Worm (Caenorhabditis elegans) whole organism, L1 larva: Measurements from ENCODE around the gene chil-10.

Experiments
- aha-1 ChIP-seq: fragments of 150-350 bp; optimal IDR thresholded peaks from 2 replicates; lab custom pipeline; 2014; ENCODE audit warnings: missing biosample characterization, missing genetic modification characterization
- alr-1 ChIP-seq: fragments of 200-800 bp; sonication (Bioruptor generic); optimal IDR thresholded peaks from 2 replicates; lab custom pipeline; 2018; ENCODE audit warnings: borderline replicate concordance, mild to moderate bottlenecking, missing genetic modification characterization, missing compliant biosample characterization
- ceh-8 ChIP-seq: fragments of 200-800 bp; sonication (Bioruptor generic); optimal IDR thresholded peaks from 2 replicates; lab custom pipeline; 2018; ENCODE audit warnings: mild to moderate bottlenecking, missing genetic modification characterization, moderate library complexity, missing compliant biosample characterization
- ceh-88 ChIP-seq: fragments of 200-800 bp; sonication (Bioruptor generic); IDR thresholded peaks from 2 replicates; pipeline ENCODE4 v1.3.6; 2022; ENCODE audit warnings: missing genetic modification characterization, missing compliant biosample characterization
- ceh-90 ChIP-seq: sonication (generic microtip); optimal IDR thresholded peaks from 2 replicates; lab custom pipeline; 2016; ENCODE audit warnings: missing genetic modification characterization, missing compliant biosample characterization
- efl-1 ChIP-seq, 4 experiments: fragments of 150-350 bp; optimal IDR thresholded peaks in 3 of 4; peaks in 1 of 4; 1 replicate in 1 of 4; 2 replicates in 3 of 4; lab custom pipeline; 2014; ENCODE audit warnings: missing biosample characterization in 2 of 4, missing genetic modification characterization in 2 of 4, missing genetic modification reagents in 2 of 4
- efl-3 ChIP-seq: fragments of 200-800 bp; sonication (Bioruptor generic); optimal IDR thresholded peaks from 2 replicates; lab custom pipeline; 2018; ENCODE audit warnings: mild to moderate bottlenecking, missing genetic modification characterization, missing compliant biosample characterization
- egl-13 ChIP-seq: sonication (generic microtip); optimal IDR thresholded peaks from 2 replicates; lab custom pipeline; 2016; ENCODE audit warnings: missing genotype, missing genetic modification reagents, missing genetic modification characterization, missing compliant biosample characterization
- elt-2 ChIP-seq: sonication (generic microtip); optimal IDR thresholded peaks from 2 replicates; lab custom pipeline; 2016; ENCODE audit warnings: missing genetic modification characterization, mild to moderate bottlenecking, inconsistent platforms, missing compliant biosample characterization, missing genetic modification reagents
- ets-5 ChIP-seq: fragments of 200-800 bp; sonication (Bioruptor generic); IDR thresholded peaks from 2 replicates; pipeline ENCODE4 v1.3.6; 2022; ENCODE audit warnings: missing genetic modification characterization, missing compliant biosample characterization
- fkh-10 ChIP-seq: sonication (generic microtip); optimal IDR thresholded peaks from 2 replicates; lab custom pipeline; 2017; ENCODE audit warnings: missing biosample characterization, missing genetic modification reagents, missing genetic modification characterization
- fkh-4 ChIP-seq: sonication (generic microtip); optimal IDR thresholded peaks from 2 replicates; lab custom pipeline; 2016; ENCODE audit warnings: missing compliant biosample characterization, missing genetic modification characterization, borderline replicate concordance
- fkh-8 ChIP-seq: sonication (generic microtip); optimal IDR thresholded peaks from 2 replicates; lab custom pipeline; 2016; ENCODE audit warnings: mild to moderate bottlenecking, missing genetic modification characterization, missing compliant biosample characterization
- hlh-17 ChIP-seq: fragments of 200-800 bp; sonication (Bioruptor generic); optimal IDR thresholded peaks from 2 replicates; lab custom pipeline; 2018; ENCODE audit warnings: missing genetic modification characterization, mild to moderate bottlenecking, missing compliant biosample characterization, moderate library complexity, borderline replicate concordance
- irx-1 ChIP-seq: sonication (generic microtip); optimal IDR thresholded peaks from 2 replicates; lab custom pipeline; 2016; ENCODE audit warnings: missing genetic modification characterization, missing compliant biosample characterization
- isw-1 ChIP-seq: fragments of 200-800 bp; sonication (Bioruptor generic); IDR thresholded peaks from 2 replicates; pipeline ENCODE4 v1.3.6; 2022; ENCODE audit warnings: missing genetic modification characterization, missing compliant biosample characterization
- lin-13 ChIP-seq: fragments of 150-350 bp; optimal IDR thresholded peaks from 2 replicates; lab custom pipeline; 2014; ENCODE audit warnings: missing biosample characterization, missing genetic modification reagents, missing genetic modification characterization
- lin-35 ChIP-seq, 2 experiments: fragments of 150-350 bp; optimal IDR thresholded peaks; 2 replicates each; lab custom pipeline; 2014; ENCODE audit warnings: missing biosample characterization in 2 of 2, missing genetic modification characterization in 2 of 2, missing genetic modification reagents in 2 of 2
- lin-39 ChIP-seq: fragments of 150-350 bp; optimal IDR thresholded peaks from 2 replicates; lab custom pipeline; 2014; ENCODE audit warnings: missing biosample characterization, missing genetic modification reagents, missing genetic modification characterization
- mab-9 ChIP-seq: fragments of 200-800 bp; sonication (Bioruptor generic); IDR thresholded peaks from 2 replicates; pipeline ENCODE4 v1.3.6; 2022; ENCODE audit warnings: missing genetic modification reagents, missing genetic modification characterization, missing compliant biosample characterization
- mdl-1 ChIP-seq, 2 experiments: fragments of 150-350 bp; optimal IDR thresholded peaks; 2 replicates each; lab custom pipeline; 2014 to 2017; ENCODE audit warnings: missing biosample characterization in 2 of 2, missing genetic modification characterization in 2 of 2, inconsistent platforms in 1 of 2
- mef-2 ChIP-seq: fragments of 150-350 bp; optimal IDR thresholded peaks from 2 replicates; lab custom pipeline; 2014; ENCODE audit warnings: missing biosample characterization, missing genetic modification characterization
- mep-1 ChIP-seq: fragments of 150-350 bp; optimal IDR thresholded peaks from 2 replicates; lab custom pipeline; 2014; ENCODE audit warnings: missing biosample characterization, missing genetic modification characterization
- nhr-11 ChIP-seq: fragments of 150-350 bp; optimal IDR thresholded peaks from 2 replicates; lab custom pipeline; 2014; ENCODE audit warnings: missing biosample characterization, missing genetic modification characterization
- nhr-20 ChIP-seq: sonication (generic microtip); optimal IDR thresholded peaks from 2 replicates; lab custom pipeline; 2016; ENCODE audit warnings: mild to moderate bottlenecking, missing genetic modification characterization, missing compliant biosample characterization
- nhr-237 ChIP-seq: fragments of 150-350 bp; optimal IDR thresholded peaks from 2 replicates; lab custom pipeline; 2014; ENCODE audit warnings: missing biosample characterization, missing genetic modification characterization
- nhr-28 ChIP-seq: fragments of 150-350 bp; optimal IDR thresholded peaks from 2 replicates; lab custom pipeline; 2014; ENCODE audit warnings: missing biosample characterization, missing genetic modification characterization
- nhr-71 ChIP-seq: sonication (generic microtip); optimal IDR thresholded peaks from 2 replicates; lab custom pipeline; 2016; ENCODE audit warnings: mild to moderate bottlenecking, missing genetic modification characterization, moderate library complexity, missing compliant biosample characterization
- nhr-77 ChIP-seq: fragments of 150-350 bp; optimal IDR thresholded peaks from 2 replicates; lab custom pipeline; 2014; ENCODE audit warnings: missing biosample characterization, missing genetic modification characterization
- nhr-85 ChIP-seq: sonication (generic microtip); peaks from one replicate; lab custom pipeline; 2016; ENCODE audit warnings: missing genetic modification characterization, inconsistent platforms, missing compliant biosample characterization
- pag-3 ChIP-seq: sonication (generic microtip); optimal IDR thresholded peaks from 2 replicates; lab custom pipeline; 2017; ENCODE audit warnings: missing genetic modification characterization, mild to moderate bottlenecking, missing compliant biosample characterization, antibody characterized with exemption, borderline replicate concordance; ENCODE audit not compliant: insufficient read depth
- pax-3 ChIP-seq: fragments of 200-800 bp; sonication (Bioruptor generic); optimal IDR thresholded peaks from 2 replicates; lab custom pipeline; 2018; ENCODE audit warnings: mild to moderate bottlenecking, missing genetic modification characterization, moderate library complexity, missing compliant biosample characterization
- rnt-1 ChIP-seq: sonication (generic microtip); optimal IDR thresholded peaks from 2 replicates; lab custom pipeline; 2016; ENCODE audit warnings: mild to moderate bottlenecking, missing genetic modification characterization, moderate library complexity, missing compliant biosample characterization
- skn-1 ChIP-seq: fragments of 150-350 bp; optimal IDR thresholded peaks from 2 replicates; lab custom pipeline; 2014; ENCODE audit warnings: missing biosample characterization, missing genetic modification characterization
- snpc-4 ChIP-seq: fragments of 150-350 bp; optimal IDR thresholded peaks from 2 replicates; lab custom pipeline; 2014; ENCODE audit warnings: missing biosample characterization, missing genetic modification characterization
- snu-23 ChIP-seq: sonication (generic microtip); optimal IDR thresholded peaks from 2 replicates; lab custom pipeline; 2016; ENCODE audit warnings: missing genetic modification characterization, missing compliant biosample characterization
- sox-4 ChIP-seq: sonication (generic microtip); optimal IDR thresholded peaks from 2 replicates; lab custom pipeline; 2016; ENCODE audit warnings: missing genetic modification characterization, missing compliant biosample characterization
- unc-30 ChIP-seq: sonication (generic microtip); optimal IDR thresholded peaks from 2 replicates; lab custom pipeline; 2017; ENCODE audit warnings: missing biosample characterization, missing genetic modification characterization
- unc-62 ChIP-seq: fragments of 150-350 bp; optimal IDR thresholded peaks from 2 replicates; lab custom pipeline; 2014; ENCODE audit warnings: missing biosample characterization, missing genetic modification reagents, missing genetic modification characterization
- unc-86 ChIP-seq: sonication (generic microtip); optimal IDR thresholded peaks from 2 replicates; lab custom pipeline; 2016; ENCODE audit warnings: missing genetic modification characterization, missing compliant biosample characterization
- unc-98 ChIP-seq: fragments of 200-800 bp; sonication (Bioruptor generic); IDR thresholded peaks from 2 replicates; pipeline ENCODE4 v1.3.6; 2022; ENCODE audit warnings: missing genetic modification characterization, missing compliant biosample characterization
- zip-4 ChIP-seq: fragments of 200-800 bp; sonication (Bioruptor generic); optimal IDR thresholded peaks from 2 replicates; lab custom pipeline; 2018; ENCODE audit warnings: mild to moderate bottlenecking, missing genetic modification characterization, moderate library complexity, missing compliant biosample characterization
- ztf-11 ChIP-seq, 2 experiments: sonication (generic microtip); optimal IDR thresholded peaks; 2 replicates each; lab custom pipeline; 2016 to 2017; ENCODE audit warnings: missing genetic modification characterization in 2 of 2, missing biosample characterization in 1 of 2, missing compliant biosample characterization in 1 of 2

The chil-10 gene

DNA sequence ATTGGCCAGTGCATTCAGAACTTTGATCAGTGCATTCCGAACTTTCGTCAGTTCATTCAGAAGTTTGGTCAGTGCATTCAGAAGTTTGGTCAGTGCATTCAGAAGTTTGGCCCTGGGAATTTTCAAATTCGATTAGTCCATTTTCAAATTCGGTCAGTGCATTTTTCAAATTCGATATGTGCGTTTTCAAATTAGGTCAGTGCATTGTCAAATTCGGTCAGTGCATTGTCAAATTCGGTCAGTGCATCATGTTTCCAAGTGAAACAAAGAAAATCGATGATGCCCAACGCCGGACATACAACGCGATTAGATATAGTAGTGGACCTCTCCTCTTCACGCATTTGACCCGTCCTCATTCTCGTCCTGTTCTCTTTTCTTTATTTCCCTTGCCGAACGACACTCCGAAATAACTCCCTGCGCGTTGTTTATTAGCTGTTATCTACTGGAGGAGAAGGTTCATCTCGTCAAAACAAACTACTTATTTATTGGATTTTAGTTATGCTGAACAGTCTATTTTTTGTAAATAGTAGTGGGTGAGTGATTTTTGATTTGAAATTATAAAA, 3.1 kb upstream of the chil-10 start, which contains the start of gene apm-3 (continued):
- TF ChIP-seq lin-39 (tag; lab: Kevin White, UChicago) (no peak), nhr-11 (tag; lab: Kevin White, UChicago) (no peak), lin-35 (GFP tag; optimal IDR thresholded peaks at IDR 0.05; lab: Kevin White, UChicago) (peak; percentile 19 to 41), snu-23 (GFP tag; lab: Kevin White, UChicago) (peak; percentile 49), fkh-8 (tag; lab: Kevin White, UChicago) (no peak), isw-1 (no peak), pag-3 (tag; lab: Kevin White, UChicago) (no peak), lin-13 (GFP tag; lab: Kevin White, UChicago) (peak; percentile 16), irx-1 (tag; lab: Kevin White, UChicago) (no peak), mep-1 (tag; lab: Kevin White, UChicago) (peak; percentile 33), aha-1 (no peak), nhr-28 (tag; lab: Kevin White, UChicago) (no peak), ztf-11 (tag; optimal IDR thresholded peaks at IDR 0.05; lab: Kevin White, UChicago) (no peak), unc-98 (GFP tag; lab: Robert Waterston, UW) (no peak), nhr-77 (tag; lab: Kevin White, UChicago) (no peak), efl-1 (optimal IDR thresholded peaks at IDR 0.05; lab: Kevin White, UChicago) (peak in 1 of 2 experiments; percentile 11), efl-1 (GFP tag; optimal IDR thresholded peaks at IDR 0.05 in 1 of 2; lab: Kevin White, UChicago) (peak in 1 of 2 experiments; percentile 91), skn-1 (tag; lab: Kevin White, UChicago) (no peak), ets-5 (no peak), unc-30 (tag; lab: Kevin White, UChicago) (no peak), pax-3 (tag; lab: Kevin White, UChicago) (no peak), fkh-4 (tag; lab: Kevin White, UChicago) (no peak), nhr-20 (no peak), zip-4 (no peak), unc-86 (tag; lab: Kevin White, UChicago) (no peak), elt-2 (tag; lab: Kevin White, UChicago) (no peak), nhr-85 (tag; lab: Kevin White, UChicago) (no peak), mdl-1 (tag; optimal IDR thresholded peaks at IDR 0.05; lab: Kevin White, UChicago) (no peak), unc-62 (GFP tag; lab: Kevin White, UChicago) (no peak), egl-13 (tag; lab: Kevin White, UChicago) (no peak), mef-2 (tag; lab: Kevin White, UChicago) (no peak), rnt-1 (tag; lab: Kevin White, UChicago) (peak; percentile 21)
- TF ChIP-seq, all 84 proteins: peak for 19

DNA sequence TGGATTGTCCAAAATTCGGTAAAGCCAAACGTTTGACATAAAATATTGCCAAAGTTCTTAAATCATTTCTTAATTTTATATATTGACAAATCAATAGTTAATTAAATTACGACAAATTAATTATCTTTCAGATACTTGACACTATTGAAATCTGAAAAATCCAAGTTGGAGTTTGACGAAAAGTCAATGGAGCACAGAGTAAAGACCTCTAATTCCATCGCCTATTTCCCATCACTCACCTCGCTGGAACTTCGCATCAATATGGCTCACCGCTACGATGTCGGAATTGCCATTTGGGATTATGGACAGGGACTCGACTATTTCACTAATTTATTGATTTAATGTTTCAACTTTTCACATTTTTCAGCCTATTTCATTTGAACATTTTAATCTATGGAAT, 2.5 kb downstream of the chil-10 start:
- no peak for TF ChIP-seq aha-1
- no peak for TF ChIP-seq nhr-237 (tag; lab: Kevin White, UChicago)
- no peak for TF ChIP-seq ceh-88 (GFP tag; lab: Robert Waterston, UW)
- no peak for TF ChIP-seq nhr-85 (tag; lab: Kevin White, UChicago)
- TF ChIP-seq nhr-71 (tag; lab: Kevin White, UChicago) = no peak
- TF ChIP-seq rnt-1 (tag; lab: Kevin White, UChicago) = no peak
- TF ChIP-seq snpc-4 (tag; lab: Kevin White, UChicago) = no peak
- TF ChIP-seq ets-5 = no peak
- no peak for TF ChIP-seq ceh-90
- TF ChIP-seq lin-39 (tag; lab: Kevin White, UChicago) = no peak
- no peak for TF ChIP-seq alr-1 (tag; lab: Kevin White, UChicago)
- no peak for TF ChIP-seq nhr-20
- no peak for TF ChIP-seq efl-3 (GFP tag; lab: Kevin White, UChicago)
- TF ChIP-seq hlh-17 (GFP tag; lab: Kevin White, UChicago) = no peak
- TF ChIP-seq sox-4 (tag; lab: Kevin White, UChicago) = no peak
- no peak for TF ChIP-seq ceh-8 (GFP tag; lab: Kevin White, UChicago)
- TF ChIP-seq unc-62 (GFP tag; lab: Kevin White, UChicago) = no peak
- TF ChIP-seq fkh-10 (GFP tag; lab: Kevin White, UChicago) = no peak
- no peak for TF ChIP-seq mab-9
